Worm (Caenorhabditis elegans) whole organism, L1 larva: ENCODE data around the gene cul-2.

Experiments
- F16B12.6 ChIP-seq: fragments of 150-350 bp; optimal IDR thresholded peaks from 2 replicates; lab custom pipeline; 2014; ENCODE audit warnings: missing biosample characterization, missing genetic modification characterization
- aha-1 ChIP-seq: fragments of 150-350 bp; optimal IDR thresholded peaks from 2 replicates; lab custom pipeline; 2014; ENCODE audit warnings: missing biosample characterization, missing genetic modification characterization
- blmp-1 ChIP-seq: fragments of 150-350 bp; optimal IDR thresholded peaks from 2 replicates; lab custom pipeline; 2014; ENCODE audit warnings: missing biosample characterization, missing genetic modification characterization
- egl-27 ChIP-seq, 2 experiments: fragments of 150-350 bp in 1 of 2; sonication (generic microtip); optimal IDR thresholded peaks; 3 replicates each; lab custom pipeline; 2017 to 2018; ENCODE audit warnings: missing biosample characterization in 2 of 2, missing genetic modification characterization in 2 of 2, missing genetic modification reagents in 2 of 2
- elt-3 ChIP-seq, 6 experiments: fragments of 150-350 bp in 1 of 6; sonication (generic microtip); optimal IDR thresholded peaks; 2 replicates each; lab custom pipeline; 2017 to 2018; ENCODE audit warnings: missing biosample characterization in 6 of 6, missing genetic modification characterization in 6 of 6, inconsistent platforms in 1 of 6
- fkh-10 ChIP-seq: sonication (generic microtip); optimal IDR thresholded peaks from 2 replicates; lab custom pipeline; 2017; ENCODE audit warnings: missing biosample characterization, missing genetic modification reagents, missing genetic modification characterization
- lin-14 ChIP-seq: fragments of 200-800 bp; sonication (Bioruptor generic); optimal IDR thresholded peaks from 2 replicates; lab custom pipeline; 2018; ENCODE audit warnings: mild to moderate bottlenecking, missing genetic modification characterization, moderate library complexity, missing compliant biosample characterization
- lin-35 ChIP-seq, 2 experiments: fragments of 150-350 bp; optimal IDR thresholded peaks; 2 replicates each; lab custom pipeline; 2014; ENCODE audit warnings: missing biosample characterization in 2 of 2, missing genetic modification characterization in 2 of 2, missing genetic modification reagents in 2 of 2
- lin-39 ChIP-seq: fragments of 150-350 bp; optimal IDR thresholded peaks from 2 replicates; lab custom pipeline; 2014; ENCODE audit warnings: missing biosample characterization, missing genetic modification reagents, missing genetic modification characterization
- sptf-1 ChIP-seq: fragments of 150-350 bp; optimal IDR thresholded peaks from 2 replicates; lab custom pipeline; 2014; ENCODE audit warnings: missing biosample characterization, missing genetic modification characterization
- xbp-1 ChIP-seq: sonication (generic microtip); optimal IDR thresholded peaks from 2 replicates; lab custom pipeline; 2016; ENCODE audit warnings: missing genetic modification characterization, missing compliant biosample characterization

ce11 chrIII:13641588-13641987 is 45.5 kb upstream of the cul-2 start, which contains the start of gene acbp-5:
- TF ChIP-seq blmp-1 (tag; lab: Kevin White, UChicago) (no peak), lin-14 (GFP tag; lab: Kevin White, UChicago) (no peak), xbp-1 (no peak), egl-27 (tag; optimal IDR thresholded peaks at IDR 0.05; lab: Kevin White, UChicago) (no peak), lin-35 (GFP tag; optimal IDR thresholded peaks at IDR 0.05; lab: Kevin White, UChicago) (no peak), fkh-10 (GFP tag; lab: Kevin White, UChicago) (no peak), elt-3 (tag; optimal IDR thresholded peaks at IDR 0.05; lab: Kevin White, UChicago) (no peak), F16B12.6 (tag; lab: Kevin White, UChicago) (no peak), aha-1 (tag; lab: Kevin White, UChicago) (no peak), lin-39 (no peak), sptf-1 (tag; lab: Kevin White, UChicago) (no peak)
